Worm (Caenorhabditis elegans) whole organism, L2 larva: Measurements from ENCODE around the gene mdf-1.

Source experiments
- C34F6.9 ChIP-seq: fragments of 150-350 bp; optimal IDR thresholded peaks from 2 replicates; lab custom pipeline; 2014; ENCODE audit warnings: missing biosample characterization, missing genetic modification characterization
- F13H6.1 ChIP-seq: sonication (generic microtip); optimal IDR thresholded peaks from 2 replicates; lab custom pipeline; 2016; ENCODE audit warnings: missing genetic modification characterization, missing compliant biosample characterization
- R02D3.7 ChIP-seq: fragments of 150-350 bp; optimal IDR thresholded peaks from 2 replicates; lab custom pipeline; 2014; ENCODE audit warnings: missing biosample characterization, missing genetic modification characterization
- Y55F3AM.14 ChIP-seq: fragments of 200-800 bp; sonication (Bioruptor generic); optimal IDR thresholded peaks from 2 replicates; lab custom pipeline; 2018; ENCODE audit warnings: mild to moderate bottlenecking, missing genetic modification characterization, missing compliant biosample characterization
- alr-1 ChIP-seq: fragments of 150-350 bp; optimal IDR thresholded peaks from 2 replicates; lab custom pipeline; 2014; ENCODE audit warnings: missing biosample characterization, missing genetic modification characterization
- aly-2 ChIP-seq: fragments of 150-350 bp; optimal IDR thresholded peaks from 2 replicates; lab custom pipeline; 2014; ENCODE audit warnings: missing biosample characterization, missing genetic modification characterization
- ama-1 ChIP-seq: fragments of 150-350 bp; optimal IDR thresholded peaks from 2 replicates; lab custom pipeline; 2018; ENCODE audit warnings: inconsistent platforms
- blmp-1 ChIP-seq: sonication (generic microtip); optimal IDR thresholded peaks from 2 replicates; lab custom pipeline; 2017; ENCODE audit warnings: missing genetic modification characterization, mild to moderate bottlenecking, missing compliant biosample characterization, antibody characterized with exemption, moderate library complexity; ENCODE audit not compliant: insufficient read depth
- ceh-16 ChIP-seq: fragments of 150-350 bp; optimal IDR thresholded peaks from 2 replicates; lab custom pipeline; 2014; ENCODE audit warnings: missing biosample characterization, missing genetic modification characterization
- ceh-82 ChIP-seq: fragments of 150-350 bp; optimal IDR thresholded peaks from 2 replicates; lab custom pipeline; 2014; ENCODE audit warnings: missing biosample characterization, missing genetic modification characterization
- crh-2 ChIP-seq: sonication (generic microtip); optimal IDR thresholded peaks from 2 replicates; lab custom pipeline; 2017; ENCODE audit warnings: missing biosample characterization, missing genetic modification characterization
- dmd-4 ChIP-seq: sonication (generic microtip); optimal IDR thresholded peaks from 2 replicates; lab custom pipeline; 2017; ENCODE audit warnings: missing biosample characterization, missing genetic modification characterization
- egl-27 ChIP-seq: sonication (generic microtip); optimal IDR thresholded peaks from 3 replicates; lab custom pipeline; 2017; ENCODE audit warnings: missing biosample characterization, missing genetic modification reagents, missing genetic modification characterization
- elt-3 ChIP-seq: sonication (generic microtip); optimal IDR thresholded peaks from 2 replicates; lab custom pipeline; 2017; ENCODE audit warnings: missing biosample characterization, missing genetic modification characterization
- fos-1 ChIP-seq: fragments of 150-350 bp; optimal IDR thresholded peaks from 2 replicates; lab custom pipeline; 2014; ENCODE audit warnings: missing biosample characterization, missing genetic modification characterization
- gmeb-1 ChIP-seq: fragments of 150-350 bp; optimal IDR thresholded peaks from 2 replicates; lab custom pipeline; 2014; ENCODE audit warnings: missing biosample characterization, missing genetic modification characterization
- lin-11 ChIP-seq: fragments of 150-350 bp; sonication (generic microtip); optimal IDR thresholded peaks from 2 replicates; lab custom pipeline; 2014; ENCODE audit warnings: missing biosample characterization, missing genetic modification characterization, inconsistent platforms, mixed read lengths
- lin-13 ChIP-seq: fragments of 150-350 bp; optimal IDR thresholded peaks from 2 replicates; lab custom pipeline; 2014; ENCODE audit warnings: missing biosample characterization, missing genetic modification reagents, missing genetic modification characterization
- lin-39 ChIP-seq: fragments of 150-350 bp; optimal IDR thresholded peaks from 2 replicates; lab custom pipeline; 2014; ENCODE audit warnings: missing biosample characterization, missing genetic modification reagents, missing genetic modification characterization
- lsy-2 ChIP-seq, 2 experiments: fragments of 150-350 bp in 1 of 2; sonication (generic microtip) in 1 of 2; optimal IDR thresholded peaks; 2 replicates each; lab custom pipeline; 2014 to 2017; ENCODE audit warnings: missing biosample characterization in 2 of 2, missing genetic modification characterization in 2 of 2
- mab-5 ChIP-seq: fragments of 150-350 bp; optimal IDR thresholded peaks from 2 replicates; lab custom pipeline; 2014; ENCODE audit warnings: missing biosample characterization, missing genetic modification characterization
- mbf-1 ChIP-seq: sonication (generic microtip); optimal IDR thresholded peaks from 2 replicates; lab custom pipeline; 2017; ENCODE audit warnings: missing biosample characterization, missing genetic modification characterization
- nhr-12 ChIP-seq: fragments of 150-350 bp; optimal IDR thresholded peaks from 2 replicates; lab custom pipeline; 2014; ENCODE audit warnings: missing biosample characterization, missing genetic modification characterization
- nhr-129 ChIP-seq: fragments of 150-350 bp; optimal IDR thresholded peaks from 2 replicates; lab custom pipeline; 2014; ENCODE audit warnings: missing biosample characterization, missing genetic modification characterization
- nhr-21 ChIP-seq: fragments of 150-350 bp; optimal IDR thresholded peaks from 2 replicates; lab custom pipeline; 2014; ENCODE audit warnings: missing biosample characterization, missing genetic modification characterization
- nhr-237 ChIP-seq: fragments of 150-350 bp; optimal IDR thresholded peaks from 2 replicates; lab custom pipeline; 2014; ENCODE audit warnings: missing biosample characterization, missing genetic modification characterization
- nhr-25 ChIP-seq: fragments of 150-350 bp; sonication (generic microtip); optimal IDR thresholded peaks from 3 replicates; lab custom pipeline; 2014; ENCODE audit warnings: missing biosample characterization, missing genetic modification characterization
- nhr-6 ChIP-seq: fragments of 150-350 bp; optimal IDR thresholded peaks from 2 replicates; lab custom pipeline; 2014; ENCODE audit warnings: missing biosample characterization, missing genetic modification characterization
- nhr-77 ChIP-seq: fragments of 150-350 bp; optimal IDR thresholded peaks from 2 replicates; lab custom pipeline; 2014; ENCODE audit warnings: missing biosample characterization, missing genetic modification characterization
- sem-4 ChIP-seq: fragments of 150-350 bp; optimal IDR thresholded peaks from 2 replicates; lab custom pipeline; 2014; ENCODE audit warnings: missing biosample characterization, missing genetic modification reagents, missing genetic modification characterization
- skn-1 ChIP-seq: sonication (generic microtip); optimal IDR thresholded peaks from 2 replicates; lab custom pipeline; 2017; ENCODE audit warnings: missing biosample characterization, missing genetic modification characterization
- sma-3 ChIP-seq: sonication (generic microtip); optimal IDR thresholded peaks from 2 replicates; lab custom pipeline; 2016; ENCODE audit warnings: missing genetic modification reagents, missing genetic modification characterization, missing compliant biosample characterization
- sma-9 ChIP-seq, 2 experiments: fragments of 150-350 bp in 1 of 2; sonication (generic microtip) in 1 of 2; optimal IDR thresholded peaks; 2 replicates each; lab custom pipeline; 2014 to 2016; ENCODE audit warnings: missing genetic modification characterization in 2 of 2, mild to moderate bottlenecking in 1 of 2, missing biosample characterization in 1 of 2, missing compliant biosample characterization in 1 of 2, missing genetic modification reagents in 1 of 2, moderate library complexity in 1 of 2
- snpc-4 ChIP-seq: fragments of 150-350 bp; optimal IDR thresholded peaks from 2 replicates; lab custom pipeline; 2014; ENCODE audit warnings: missing biosample characterization, missing genetic modification characterization
- unc-55 ChIP-seq: fragments of 150-350 bp; sonication (generic microtip); optimal IDR thresholded peaks from 3 replicates; lab custom pipeline; 2014; ENCODE audit warnings: missing biosample characterization, missing genetic modification reagents, missing genetic modification characterization
- ztf-11 ChIP-seq: sonication (generic microtip); optimal IDR thresholded peaks from 2 replicates; lab custom pipeline; 2017; ENCODE audit warnings: missing biosample characterization, missing genetic modification characterization
- ztf-4 ChIP-seq: fragments of 150-350 bp; optimal IDR thresholded peaks from 2 replicates; lab custom pipeline; 2014; ENCODE audit warnings: missing biosample characterization, missing genetic modification characterization

mdf-1 gene

DNA sequence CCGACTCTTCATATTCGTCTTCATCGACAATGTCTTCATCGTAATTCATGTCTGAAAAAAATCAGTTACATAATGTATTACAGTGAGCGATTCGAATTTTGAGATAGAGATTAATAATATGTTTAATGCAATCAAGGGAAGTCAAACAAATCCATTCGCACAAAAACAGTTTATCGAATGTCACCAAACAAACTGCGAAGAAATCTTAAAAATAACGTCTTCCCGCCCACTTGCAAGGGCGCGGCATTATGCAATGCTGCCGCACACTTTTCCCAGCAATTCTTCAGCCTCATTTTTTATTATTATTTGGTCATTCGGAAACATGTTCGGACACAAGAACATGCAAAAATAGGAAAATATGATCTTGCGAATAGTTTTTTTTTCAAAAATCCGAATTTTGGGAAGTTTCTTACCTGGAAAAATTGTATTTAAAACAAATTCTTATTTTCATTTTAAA is at the start of gene mdf-1:
mdf-1 (minus strand) TSS at position 51 of the 457 bp plus-strand sequence.
- TF ChIP-seq ceh-82, result no peak
- TF ChIP-seq crh-2, result peak; percentile 84
- peak; percentile 83 for TF ChIP-seq nhr-129 (tag; lab: Kevin White, UChicago)
- peak; percentile 60 for TF ChIP-seq sma-9 (GFP tag; optimal IDR thresholded peaks at IDR 0.05; lab: Kevin White, UChicago)
- TF ChIP-seq sma-9 (tag; optimal IDR thresholded peaks at IDR 0.05; lab: Kevin White, UChicago), result no peak
- no peak for TF ChIP-seq ztf-11 (tag; lab: Kevin White, UChicago)
- TF ChIP-seq nhr-77, result no peak
- peak; percentile 38 for TF ChIP-seq blmp-1
- peak; percentile 35 for TF ChIP-seq mab-5 (tag; lab: Kevin White, UChicago)
- TF ChIP-seq egl-27, result no peak
- TF ChIP-seq snpc-4 (tag; lab: Kevin White, UChicago), result peak; percentile 37
- peak; percentile 47 for TF ChIP-seq ama-1 (lab: Kevin White, UChicago)
- TF ChIP-seq ceh-16 (tag; lab: Kevin White, UChicago), result peak; percentile 11
- no peak for TF ChIP-seq elt-3 (tag; lab: Kevin White, UChicago)
- peak; percentile 53 for TF ChIP-seq nhr-25
- TF ChIP-seq gmeb-1 (tag; lab: Kevin White, UChicago), result peak; percentile 83
- TF ChIP-seq skn-1 (tag; lab: Kevin White, UChicago), result no peak
- TF ChIP-seq lin-11 (tag; lab: Kevin White, UChicago), result peak; percentile 54
- TF ChIP-seq fos-1 (tag; lab: Kevin White, UChicago), result peak; percentile 44
- peak; percentile 87 for TF ChIP-seq lin-13 (GFP tag; lab: Kevin White, UChicago)
- TF ChIP-seq sma-3 (GFP tag; lab: Kevin White, UChicago), result peak; percentile 71
- TF ChIP-seq C34F6.9 (tag; lab: Kevin White, UChicago), result peak; percentile 82
- peak; percentile 28 for TF ChIP-seq Y55F3AM.14 (GFP tag; lab: Kevin White, UChicago)
- TF ChIP-seq alr-1, result no peak
- TF ChIP-seq nhr-21 (tag; lab: Kevin White, UChicago), result peak; percentile 73
- peak; percentile 70 for TF ChIP-seq sem-4 (tag; lab: Kevin White, UChicago)
- TF ChIP-seq mbf-1 (tag; lab: Kevin White, UChicago), result no peak
- peak; percentile 59 for TF ChIP-seq F13H6.1 (tag; lab: Kevin White, UChicago)
- TF ChIP-seq ztf-4 (tag; lab: Kevin White, UChicago), result peak; percentile 39
- peak in 1 of 2 experiments; percentile 79 for TF ChIP-seq lsy-2 (tag; optimal IDR thresholded peaks at IDR 0.05; lab: Kevin White, UChicago)
- peak; percentile 83 for TF ChIP-seq unc-55

DNA sequence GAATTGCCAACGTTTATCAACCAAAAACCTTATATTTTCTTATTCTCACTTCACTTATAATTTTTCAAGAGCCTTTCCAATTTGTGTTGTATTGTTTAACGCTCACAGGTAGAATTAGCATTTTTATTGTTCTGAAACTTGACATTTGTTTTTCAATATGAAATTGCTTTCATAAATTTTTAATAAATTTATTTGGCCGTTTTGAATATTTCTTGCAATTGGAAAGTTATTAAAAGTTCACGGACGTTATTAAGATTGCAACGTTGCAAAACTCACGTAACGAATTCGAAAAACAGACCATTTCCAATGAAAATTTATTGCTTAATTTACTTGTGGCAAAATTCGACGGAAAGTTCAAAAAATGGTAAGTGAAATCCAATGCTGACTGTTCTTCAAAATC is 46.3 kb upstream of the mdf-1 start, which contains the start of gene K09G1.2:
K09G1.2 (plus strand) TSS at position 301 of the 400 bp plus-strand sequence.
- TF ChIP-seq nhr-77, result no peak
- TF ChIP-seq nhr-21 (tag; lab: Kevin White, UChicago), result no peak
- TF ChIP-seq aly-2 (tag; lab: Kevin White, UChicago), result no peak
- TF ChIP-seq nhr-6 (tag; lab: Kevin White, UChicago), result no peak
- TF ChIP-seq, all 48 proteins: peak for 0

DNA sequence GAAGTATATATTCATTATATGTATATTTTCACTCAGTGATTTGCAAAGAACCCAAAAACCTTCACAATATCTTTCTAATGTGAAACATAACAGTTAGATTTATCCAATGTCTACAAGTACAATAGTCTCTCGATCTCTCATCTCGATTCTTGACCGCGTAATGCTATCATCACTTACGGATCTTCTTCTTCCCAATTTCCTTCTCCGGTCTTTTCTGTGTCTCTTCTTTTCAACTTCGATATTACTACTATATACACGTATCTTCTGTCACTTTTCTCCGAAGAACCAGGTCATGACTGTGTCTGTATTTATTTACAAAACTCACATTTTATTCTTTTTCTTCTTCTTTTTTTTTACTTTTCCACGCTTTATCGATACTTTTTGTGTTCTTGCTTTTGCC is 44.5 kb upstream of the mdf-1 start:
- TF ChIP-seq aly-2 (tag; lab: Kevin White, UChicago) (no peak), sma-9 (GFP tag; optimal IDR thresholded peaks at IDR 0.05; lab: Kevin White, UChicago) (peak; percentile 49), sma-9 (tag; optimal IDR thresholded peaks at IDR 0.05; lab: Kevin White, UChicago) (no peak), nhr-12 (tag; lab: Kevin White, UChicago) (no peak), fos-1 (tag; lab: Kevin White, UChicago) (peak; percentile 18), nhr-21 (tag; lab: Kevin White, UChicago) (peak; percentile 20), sma-3 (GFP tag; lab: Kevin White, UChicago) (peak; percentile 24)

DNA sequence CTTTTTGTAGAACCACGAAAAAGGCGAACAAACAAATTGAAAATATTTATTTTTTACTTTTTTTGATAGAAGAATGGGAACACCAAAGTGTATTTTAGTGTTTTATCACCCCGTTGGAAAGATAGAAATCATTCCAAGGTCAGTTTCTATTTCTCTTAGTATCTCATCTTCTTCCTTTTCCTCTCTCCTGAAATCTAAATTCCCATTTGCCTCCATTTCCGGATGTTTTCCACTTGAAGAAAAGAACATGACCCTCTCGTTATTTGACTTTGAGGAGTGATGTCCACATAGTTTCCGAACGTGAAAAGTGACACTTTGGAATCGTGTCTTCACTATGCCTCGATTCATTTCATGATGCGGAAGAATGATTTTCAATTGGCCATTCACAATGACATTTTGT is 43.6 kb upstream of the mdf-1 start:
- TF ChIP-seq aly-2 (tag; lab: Kevin White, UChicago), result no peak
- TF ChIP-seq nhr-25, result peak; percentile 14
- TF ChIP-seq nhr-237 (tag; lab: Kevin White, UChicago), result no peak

DNA sequence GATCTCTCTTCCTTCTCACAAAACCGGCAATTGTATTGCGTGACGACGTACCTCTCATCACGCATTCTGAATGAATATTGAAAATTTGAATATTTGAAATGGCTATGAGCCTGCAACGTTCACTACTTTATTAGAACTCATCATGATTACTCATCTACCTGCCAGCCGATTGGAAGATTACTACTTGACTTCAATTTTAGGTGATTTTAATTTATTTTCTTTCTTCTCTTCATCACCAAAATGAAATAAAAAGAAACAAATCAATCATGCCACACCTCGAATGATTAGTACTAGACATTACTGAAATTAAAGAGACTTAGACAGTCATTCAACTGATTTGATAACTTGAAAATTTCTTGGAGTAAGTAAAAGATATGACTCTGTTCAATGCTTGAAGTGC is 40.2 kb upstream of the mdf-1 start:
- no peak for TF ChIP-seq ceh-82
- TF ChIP-seq lin-39 (tag; lab: Kevin White, UChicago), result no peak
- TF ChIP-seq sem-4 (tag; lab: Kevin White, UChicago), result no peak
- TF ChIP-seq R02D3.7 (tag; lab: Kevin White, UChicago), result no peak
- TF ChIP-seq nhr-25, result no peak
- TF ChIP-seq ztf-11 (tag; lab: Kevin White, UChicago), result no peak
- no peak for TF ChIP-seq dmd-4
- TF ChIP-seq crh-2, result peak; percentile 67
